Fruit fly (Drosophila melanogaster) whole organism, embryonic: ENCODE results near the gene gammaTub37C.

Experiments used
- ATbp ChIP-seq: fragments of 200-800 bp; sonication (Bioruptor generic); optimal IDR thresholded peaks from 2 replicates; lab custom pipeline; 2017; ENCODE audit warnings: missing biosample characterization, mild to moderate bottlenecking, missing genetic modification characterization, missing genetic modification reagents
- Asciz ChIP-seq: fragments of 200-800 bp; sonication (Bioruptor generic); optimal IDR thresholded peaks from 2 replicates; lab custom pipeline; 2017; ENCODE audit warnings: missing biosample characterization, mild to moderate bottlenecking, missing genetic modification characterization, missing genetic modification reagents
- B-H1 ChIP-seq: fragments of 200-800 bp; sonication (Bioruptor generic); IDR thresholded peaks from 3 replicates; pipeline ENCODE4 v1.3.6; 2022; ENCODE audit warnings: missing biosample characterization, missing genetic modification characterization
- CG10462 ChIP-seq: fragments of 200-800 bp; sonication (Bioruptor generic); optimal IDR thresholded peaks from 2 replicates; lab custom pipeline; 2016; ENCODE audit warnings: missing biosample characterization, missing genetic modification characterization
- CG11696 ChIP-seq: fragments of 200-800 bp; sonication (Bioruptor generic); IDR thresholded peaks from 2 replicates; pipeline ENCODE4 v1.3.6; 2022; ENCODE audit warnings: missing biosample characterization, missing genetic modification characterization
- CG12391 ChIP-seq: fragments of 200-800 bp; sonication (Bioruptor generic); optimal IDR thresholded peaks from 3 replicates; lab custom pipeline; 2018; ENCODE audit warnings: missing biosample characterization, mild to moderate bottlenecking, missing genetic modification characterization, moderate library complexity
- CG12769 ChIP-seq: fragments of 200-800 bp; sonication (Bioruptor generic); optimal IDR thresholded peaks from 2 replicates; lab custom pipeline; 2019; ENCODE audit warnings: missing biosample characterization, mild to moderate bottlenecking, missing genetic modification characterization, moderate library complexity
- CG13775 ChIP-seq: fragments of 200-800 bp; sonication (Bioruptor generic); optimal IDR thresholded peaks from 3 replicates; lab custom pipeline; 2017; ENCODE audit warnings: missing biosample characterization, mild to moderate bottlenecking, missing genetic modification characterization
- CG14667 ChIP-seq: fragments of 200-800 bp; sonication (Bioruptor generic); IDR thresholded peaks from 2 replicates; pipeline ENCODE4 v1.3.6; 2022; ENCODE audit warnings: missing biosample characterization, missing genetic modification characterization
- CG1602 ChIP-seq: fragments of 200-800 bp; sonication (Bioruptor generic); optimal IDR thresholded peaks from 3 replicates; lab custom pipeline; 2016; ENCODE audit warnings: missing biosample characterization, missing genetic modification characterization
- CG1647 ChIP-seq: fragments of 200-800 bp; sonication (Bioruptor generic); optimal IDR thresholded peaks from 3 replicates; lab custom pipeline; 2016; ENCODE audit warnings: missing biosample characterization, missing genetic modification characterization
- CG17361 ChIP-seq: fragments of 200-800 bp; sonication (Bioruptor generic); IDR thresholded peaks from 3 replicates; pipeline ENCODE4 v1.3.6; 2022; ENCODE audit warnings: missing biosample characterization, missing genetic modification characterization
- CG2116 ChIP-seq: fragments of 200-800 bp; sonication (Bioruptor generic); optimal IDR thresholded peaks from 3 replicates; lab custom pipeline; 2018; ENCODE audit warnings: missing biosample characterization, mild to moderate bottlenecking, missing genetic modification characterization
- CG2889 ChIP-seq: fragments of 200-800 bp; sonication (Bioruptor generic); IDR thresholded peaks from 3 replicates; pipeline ENCODE4 v1.3.6; 2022; ENCODE audit warnings: missing biosample characterization, missing genetic modification characterization
- CG30431 ChIP-seq: fragments of 200-800 bp; sonication (Bioruptor generic); optimal IDR thresholded peaks from 2 replicates; lab custom pipeline; 2017; ENCODE audit warnings: missing biosample characterization, missing genetic modification characterization
- CG3726 ChIP-seq: fragments of 200-800 bp; sonication (Bioruptor generic); IDR thresholded peaks from 3 replicates; pipeline ENCODE4, ENCODE4 v1.3.6; 2022; ENCODE audit warnings: missing biosample characterization, missing genetic modification characterization
- CG3995 ChIP-seq: fragments of 200-800 bp; sonication (Bioruptor generic); optimal IDR thresholded peaks from 3 replicates; lab custom pipeline; 2016; ENCODE audit warnings: missing biosample characterization, missing genetic modification characterization
- CG6854 ChIP-seq: fragments of 200-800 bp; sonication (Bioruptor generic); optimal IDR thresholded peaks from 3 replicates; lab custom pipeline; 2017; ENCODE audit warnings: missing biosample characterization, mild to moderate bottlenecking, missing genetic modification characterization
- CG9215 ChIP-seq: fragments of 200-800 bp; sonication (Bioruptor generic); IDR thresholded peaks from 2 replicates; pipeline ENCODE4 v1.3.6; 2022; ENCODE audit warnings: missing biosample characterization, missing genetic modification characterization
- CG9797 ChIP-seq: fragments of 200-800 bp; sonication (Bioruptor generic); optimal IDR thresholded peaks from 3 replicates; lab custom pipeline; 2018; ENCODE audit warnings: missing biosample characterization, mild to moderate bottlenecking, missing genetic modification characterization
- Ets97D ChIP-seq: fragments of 200-800 bp; sonication (Bioruptor generic); optimal IDR thresholded peaks from 3 replicates; lab custom pipeline; 2016; ENCODE audit warnings: missing biosample characterization, missing genetic modification characterization
- Fer3 ChIP-seq: fragments of 200-800 bp; sonication (Bioruptor generic); optimal IDR thresholded peaks from 2 replicates; lab custom pipeline; 2018; ENCODE audit warnings: missing biosample characterization, mild to moderate bottlenecking, missing genetic modification characterization, moderate library complexity
- Gug ChIP-seq: fragments of 200-800 bp; sonication (Bioruptor generic); IDR thresholded peaks from 4 replicates; pipeline ENCODE4 v1.3.6; 2022; ENCODE audit warnings: missing biosample characterization, missing genetic modification characterization
- Med ChIP-seq: fragments of 200-800 bp; sonication (Bioruptor generic); peaks from one replicate; lab custom pipeline; 2016; ENCODE audit warnings: missing biosample characterization, missing genetic modification characterization, mild to moderate bottlenecking, inconsistent platforms, moderate library complexity
- NK7.1 ChIP-seq: fragments of 200-800 bp; sonication (Bioruptor generic); optimal IDR thresholded peaks from 3 replicates; lab custom pipeline; 2016; ENCODE audit warnings: missing biosample characterization, missing genetic modification characterization
- Nf-YC ChIP-seq: fragments of 200-800 bp; optimal IDR thresholded peaks from 3 replicates; lab custom pipeline; 2019; ENCODE audit warnings: missing biosample characterization, mild to moderate bottlenecking, missing genetic modification characterization, moderate library complexity
- Oli ChIP-seq: fragments of 200-800 bp; sonication (Bioruptor generic); optimal IDR thresholded peaks from 2 replicates; lab custom pipeline; 2018; ENCODE audit warnings: missing biosample characterization, mild to moderate bottlenecking, missing genetic modification characterization, moderate library complexity
- Ptx1 ChIP-seq: fragments of 200-800 bp; sonication (Bioruptor generic); IDR thresholded peaks from 2 replicates; pipeline ENCODE4 v1.3.6; 2022; ENCODE audit warnings: missing biosample characterization, missing genetic modification characterization
- Six4 ChIP-seq: fragments of 200-800 bp; sonication (Bioruptor generic); optimal IDR thresholded peaks from 2 replicates; lab custom pipeline; 2016; ENCODE audit warnings: missing biosample characterization, missing genetic modification characterization
- ac ChIP-seq: fragments of 200-800 bp; sonication (Bioruptor generic); optimal IDR thresholded peaks from 3 replicates; lab custom pipeline; 2017; ENCODE audit warnings: missing biosample characterization, mild to moderate bottlenecking, missing genetic modification characterization
- ase ChIP-seq: fragments of 200-800 bp; sonication (Bioruptor generic); IDR thresholded peaks from 3 replicates; pipeline ENCODE4 v1.3.6; 2022; ENCODE audit warnings: missing biosample characterization, missing genetic modification characterization
- bcd ChIP-seq: fragments of 200-800 bp; sonication (Bioruptor generic); optimal IDR thresholded peaks from 2 replicates; lab custom pipeline; 2017; ENCODE audit warnings: missing biosample characterization, mild to moderate bottlenecking, missing genetic modification characterization
- bsh ChIP-seq, 2 experiments: fragments of 200-800 bp; sonication (Bioruptor generic); optimal IDR thresholded peaks; 2 replicates each; lab custom pipeline; 2017 to 2018; ENCODE audit warnings: mild to moderate bottlenecking in 2 of 2, missing biosample characterization in 2 of 2, missing genetic modification characterization in 2 of 2, moderate library complexity in 1 of 2
- caup ChIP-seq: fragments of 200-800 bp; sonication (Bioruptor generic); optimal IDR thresholded peaks from 3 replicates; lab custom pipeline; 2017; ENCODE audit warnings: missing biosample characterization, mild to moderate bottlenecking, missing genetic modification characterization, moderate library complexity; ENCODE audit not compliant: severe bottlenecking
- crol ChIP-seq: fragments of 200-800 bp; sonication (Bioruptor generic); IDR thresholded peaks from 2 replicates; pipeline ENCODE4 v1.3.6; 2022; ENCODE audit warnings: missing biosample characterization, missing genetic modification characterization
- eve ChIP-seq, 2 experiments: fragments of >200 bp; optimal IDR thresholded peaks; 2 replicates each; lab custom pipeline; 2017; ENCODE audit warnings: missing biosample characterization in 2 of 2, missing genetic modification characterization in 2 of 2
- exex ChIP-seq: fragments of 200-800 bp; sonication (Bioruptor generic); optimal IDR thresholded peaks from 4 replicates; lab custom pipeline; 2018; ENCODE audit warnings: missing biosample characterization, mild to moderate bottlenecking, missing genetic modification characterization, moderate library complexity
- fd96Cb ChIP-seq: fragments of 200-800 bp; sonication (Bioruptor generic); optimal IDR thresholded peaks from 2 replicates; lab custom pipeline; 2018; ENCODE audit warnings: missing biosample characterization, mild to moderate bottlenecking, missing genetic modification characterization, moderate library complexity
- ftz-f1 ChIP-seq: fragments of 200-800 bp; sonication (Bioruptor generic); optimal IDR thresholded peaks from 2 replicates; lab custom pipeline; 2016; ENCODE audit warnings: missing biosample characterization, missing genetic modification characterization
- gsb-n ChIP-seq: fragments of 200-800 bp; sonication (Bioruptor generic); optimal IDR thresholded peaks from 3 replicates; lab custom pipeline; 2018; ENCODE audit warnings: missing biosample characterization, mild to moderate bottlenecking, missing genetic modification characterization
- jing ChIP-seq: fragments of 200-800 bp; sonication (Bioruptor generic); optimal IDR thresholded peaks from 2 replicates; lab custom pipeline; 2018; ENCODE audit warnings: missing biosample characterization, mild to moderate bottlenecking, missing genetic modification characterization
- nau ChIP-seq: fragments of 200-800 bp; sonication (Bioruptor generic); optimal IDR thresholded peaks from 3 replicates; lab custom pipeline; 2017; ENCODE audit warnings: missing biosample characterization, mild to moderate bottlenecking, missing genetic modification characterization, missing genetic modification reagents
- nerfin-1 ChIP-seq: fragments of 200-800 bp; sonication (Bioruptor generic); optimal IDR thresholded peaks from 3 replicates; lab custom pipeline; 2019; ENCODE audit warnings: missing biosample characterization, mild to moderate bottlenecking, missing genetic modification characterization, moderate library complexity
- pfk ChIP-seq: fragments of 200-800 bp; sonication (Bioruptor generic); optimal IDR thresholded peaks from 2 replicates; lab custom pipeline; 2018; ENCODE audit warnings: missing biosample characterization, mild to moderate bottlenecking, missing genetic modification characterization, moderate library complexity
- seq ChIP-seq: fragments of 200-800 bp; sonication (Bioruptor generic); IDR thresholded peaks from 2 replicates; pipeline ENCODE4 v1.3.6; 2022; ENCODE audit warnings: missing biosample characterization, missing genetic modification characterization
- sob ChIP-seq: fragments of 200-800 bp; sonication (Bioruptor generic); IDR thresholded peaks from 2 replicates; pipeline ENCODE4 v1.3.6; 2022; ENCODE audit warnings: missing biosample characterization, missing genetic modification characterization
- tup ChIP-seq: fragments of 200-800 bp; sonication (Bioruptor generic); optimal IDR thresholded peaks from 2 replicates; lab custom pipeline; 2016; ENCODE audit warnings: missing biosample characterization, mild to moderate bottlenecking, missing genetic modification characterization, moderate library complexity
- tx ChIP-seq: fragments of 200-800 bp; sonication (Bioruptor generic); optimal IDR thresholded peaks from 2 replicates; lab custom pipeline; 2016; ENCODE audit warnings: missing biosample characterization, missing genetic modification characterization
- vvl ChIP-seq: fragments of 200-800 bp; sonication (Bioruptor generic); IDR thresholded peaks from 2 replicates; pipeline ENCODE4 v1.3.6; 2022; ENCODE audit warnings: missing biosample characterization, missing genetic modification characterization
- zf30C ChIP-seq: fragments of 200-800 bp; sonication (Bioruptor generic); optimal IDR thresholded peaks from 3 replicates; lab custom pipeline; 2018; ENCODE audit warnings: missing biosample characterization, mild to moderate bottlenecking, missing genetic modification characterization

The gammaTub37C gene

dm6 chr2L:19163143-19163974 is 22.2 kb downstream of the gammaTub37C start (continued):
- TF ChIP-seq NK7.1 = no peak
- no peak for TF ChIP-seq CG9797 (GFP tag; lab: Kevin White, UChicago)
- no peak for TF ChIP-seq CG10462
- no peak for TF ChIP-seq eve (GFP tag; optimal IDR thresholded peaks at IDR 0.05; lab: Kevin White, UChicago)
- no peak for TF ChIP-seq ATbp
- TF ChIP-seq pfk = peak; percentile 90
- no peak for TF ChIP-seq CG30431 (GFP tag; lab: Kevin White, UChicago)
- no peak for TF ChIP-seq CG3726
- TF ChIP-seq vvl (GFP tag; lab: Robert Waterston, UW) = 0 out of 2 replicates have a peak, but pooled peaks have one; percentile 6
- TF ChIP-seq B-H1 (GFP tag; lab: Robert Waterston, UW) = no peak
- no peak for TF ChIP-seq Fer3 (tag; lab: Kevin White, UChicago)
- TF ChIP-seq exex (tag; lab: Kevin White, UChicago) = no peak
- TF ChIP-seq CG1602 = no peak
- no peak for TF ChIP-seq CG2116 (GFP tag; lab: Kevin White, UChicago)
- no peak for TF ChIP-seq tx (GFP tag; lab: Kevin White, UChicago)
- no peak for TF ChIP-seq fd96Cb (tag; lab: Kevin White, UChicago)
- no peak for TF ChIP-seq CG9215 (GFP tag; lab: Robert Waterston, UW)
- no peak for TF ChIP-seq bcd
- TF ChIP-seq ac (GFP tag; lab: Kevin White, UChicago) = no peak
- TF ChIP-seq CG2889 (GFP tag; lab: Robert Waterston, UW) = no peak
- peak; percentile 14; the same call in 1 of the 3 replicates for TF ChIP-seq CG17361
- TF ChIP-seq crol (GFP tag; lab: Robert Waterston, UW) = peak; percentile 65
- TF ChIP-seq CG12769 (tag; lab: Kevin White, UChicago) = no peak
- no peak for TF ChIP-seq CG1647 (GFP tag; lab: Kevin White, UChicago)
- TF ChIP-seq caup = no peak
- no peak for TF ChIP-seq CG12391 (tag; lab: Kevin White, UChicago)
- no peak for TF ChIP-seq tup
- TF ChIP-seq CG3995 = no peak
- no peak for TF ChIP-seq ase (GFP tag; lab: Robert Waterston, UW)
- TF ChIP-seq nerfin-1 (tag; lab: Kevin White, UChicago) = peak; percentile 1
- no peak for TF ChIP-seq CG11696
- no peak for TF ChIP-seq Nf-YC
- no peak for TF ChIP-seq jing (GFP tag; lab: Kevin White, UChicago)
- peak; percentile 21 for TF ChIP-seq Oli (tag; lab: Kevin White, UChicago)
- TF ChIP-seq zf30C (GFP tag; lab: Kevin White, UChicago) = no peak
- TF ChIP-seq seq (GFP tag; lab: Robert Waterston, UW) = 0 out of 2 replicates have a peak, but pooled peaks have one; percentile 18
- peak; percentile 74 for TF ChIP-seq gsb-n (tag; lab: Kevin White, UChicago)
- TF ChIP-seq CG14667 (GFP tag; lab: Robert Waterston, UW) = no peak
- TF ChIP-seq ftz-f1 = no peak
- no peak for TF ChIP-seq CG6854
- TF ChIP-seq Six4 = no peak
- TF ChIP-seq Asciz = no peak
- no peak for TF ChIP-seq Gug
- no peak for TF ChIP-seq bsh (GFP tag; optimal IDR thresholded peaks at IDR 0.05; lab: Kevin White, UChicago)
- 0 out of 2 replicates have a peak, but pooled peaks have one; percentile 22 for TF ChIP-seq Ptx1 (GFP tag; lab: Robert Waterston, UW)
- TF ChIP-seq Ets97D (GFP tag; lab: Kevin White, UChicago) = no peak
- no peak for TF ChIP-seq CG13775 (GFP tag; lab: Kevin White, UChicago)
- no peak for TF ChIP-seq nau (GFP tag; lab: Kevin White, UChicago)
- TF ChIP-seq sob (GFP tag; lab: Robert Waterston, UW) = no peak
- TF ChIP-seq Med (GFP tag; lab: Kevin White, UChicago) = peak; percentile 77
